Worm (Caenorhabditis elegans) whole organism, L1 larva: ENCODE measurements around the gene dhhc-6.

Source experiments
- F16B12.6 ChIP-seq: fragments of 150-350 bp; optimal IDR thresholded peaks from 2 replicates; lab custom pipeline; 2014; ENCODE audit warnings: missing biosample characterization, missing genetic modification characterization
- aha-1 ChIP-seq: fragments of 150-350 bp; optimal IDR thresholded peaks from 2 replicates; lab custom pipeline; 2014; ENCODE audit warnings: missing biosample characterization, missing genetic modification characterization
- alr-1 ChIP-seq: fragments of 200-800 bp; sonication (Bioruptor generic); optimal IDR thresholded peaks from 2 replicates; lab custom pipeline; 2018; ENCODE audit warnings: borderline replicate concordance, mild to moderate bottlenecking, missing genetic modification characterization, missing compliant biosample characterization
- aly-2 ChIP-seq: fragments of 150-350 bp; optimal IDR thresholded peaks from 2 replicates; lab custom pipeline; 2014; ENCODE audit warnings: missing biosample characterization, missing genetic modification characterization
- ama-1 ChIP-seq: fragments of 150-350 bp; optimal IDR thresholded peaks from 2 replicates; lab custom pipeline; 2014
- ceh-63 ChIP-seq: fragments of 200-800 bp; sonication (Bioruptor generic); optimal IDR thresholded peaks from 2 replicates; lab custom pipeline; 2018; ENCODE audit warnings: mild to moderate bottlenecking, missing genetic modification characterization, missing compliant biosample characterization
- ceh-8 ChIP-seq: fragments of 200-800 bp; sonication (Bioruptor generic); optimal IDR thresholded peaks from 2 replicates; lab custom pipeline; 2018; ENCODE audit warnings: mild to moderate bottlenecking, missing genetic modification characterization, moderate library complexity, missing compliant biosample characterization
- ceh-82 ChIP-seq, 3 experiments: fragments of 150-350 bp in 1 of 3; sonication (generic microtip) in 2 of 3; optimal IDR thresholded peaks; 2 replicates each; lab custom pipeline; 2014 to 2017; ENCODE audit warnings: missing biosample characterization in 3 of 3, missing genetic modification characterization in 3 of 3
- ceh-88 ChIP-seq: fragments of 200-800 bp; sonication (Bioruptor generic); IDR thresholded peaks from 2 replicates; pipeline ENCODE4 v1.3.6; 2022; ENCODE audit warnings: missing genetic modification characterization, missing compliant biosample characterization
- efl-1 ChIP-seq, 4 experiments: fragments of 150-350 bp; optimal IDR thresholded peaks in 3 of 4; peaks in 1 of 4; 1 replicate in 1 of 4; 2 replicates in 3 of 4; lab custom pipeline; 2014; ENCODE audit warnings: missing biosample characterization in 2 of 4, missing genetic modification characterization in 2 of 4, missing genetic modification reagents in 2 of 4
- efl-3 ChIP-seq: fragments of 200-800 bp; sonication (Bioruptor generic); optimal IDR thresholded peaks from 2 replicates; lab custom pipeline; 2018; ENCODE audit warnings: mild to moderate bottlenecking, missing genetic modification characterization, missing compliant biosample characterization
- egl-27 ChIP-seq, 2 experiments: fragments of 150-350 bp in 1 of 2; sonication (generic microtip); optimal IDR thresholded peaks; 3 replicates each; lab custom pipeline; 2017 to 2018; ENCODE audit warnings: missing biosample characterization in 2 of 2, missing genetic modification characterization in 2 of 2, missing genetic modification reagents in 2 of 2
- fkh-4 ChIP-seq: sonication (generic microtip); optimal IDR thresholded peaks from 2 replicates; lab custom pipeline; 2016; ENCODE audit warnings: missing compliant biosample characterization, missing genetic modification characterization, borderline replicate concordance
- hpl-2 ChIP-seq: fragments of 150-350 bp; optimal IDR thresholded peaks from 2 replicates; lab custom pipeline; 2014; ENCODE audit warnings: missing biosample characterization, missing genetic modification reagents, missing genetic modification characterization
- lin-13 ChIP-seq: fragments of 150-350 bp; optimal IDR thresholded peaks from 2 replicates; lab custom pipeline; 2014; ENCODE audit warnings: missing biosample characterization, missing genetic modification reagents, missing genetic modification characterization
- lsy-2 ChIP-seq, 2 experiments: fragments of 150-350 bp; optimal IDR thresholded peaks; 2 replicates each; lab custom pipeline; 2014; ENCODE audit warnings: missing biosample characterization in 2 of 2, missing genetic modification characterization in 2 of 2
- mab-9 ChIP-seq: fragments of 200-800 bp; sonication (Bioruptor generic); IDR thresholded peaks from 2 replicates; pipeline ENCODE4 v1.3.6; 2022; ENCODE audit warnings: missing genetic modification reagents, missing genetic modification characterization, missing compliant biosample characterization
- mdl-1 ChIP-seq, 2 experiments: fragments of 150-350 bp; optimal IDR thresholded peaks; 2 replicates each; lab custom pipeline; 2014 to 2017; ENCODE audit warnings: missing biosample characterization in 2 of 2, missing genetic modification characterization in 2 of 2, inconsistent platforms in 1 of 2
- mef-2 ChIP-seq: fragments of 150-350 bp; optimal IDR thresholded peaks from 2 replicates; lab custom pipeline; 2014; ENCODE audit warnings: missing biosample characterization, missing genetic modification characterization
- nhr-11 ChIP-seq: fragments of 150-350 bp; optimal IDR thresholded peaks from 2 replicates; lab custom pipeline; 2014; ENCODE audit warnings: missing biosample characterization, missing genetic modification characterization
- nhr-12 ChIP-seq: sonication (generic microtip); optimal IDR thresholded peaks from 2 replicates; lab custom pipeline; 2017; ENCODE audit warnings: missing biosample characterization, missing genetic modification characterization
- nhr-237 ChIP-seq: fragments of 150-350 bp; optimal IDR thresholded peaks from 2 replicates; lab custom pipeline; 2014; ENCODE audit warnings: missing biosample characterization, missing genetic modification characterization
- nhr-47 ChIP-seq: sonication (generic microtip); optimal IDR thresholded peaks from 2 replicates; lab custom pipeline; 2016; ENCODE audit warnings: mild to moderate bottlenecking, missing genetic modification characterization, moderate library complexity, missing compliant biosample characterization
- nhr-76 ChIP-seq: sonication (generic microtip); optimal IDR thresholded peaks from 2 replicates; lab custom pipeline; 2017; ENCODE audit warnings: missing biosample characterization, missing genetic modification characterization
- nhr-85 ChIP-seq: sonication (generic microtip); peaks from one replicate; lab custom pipeline; 2016; ENCODE audit warnings: missing genetic modification characterization, inconsistent platforms, missing compliant biosample characterization
- nhr-90 ChIP-seq: sonication (generic microtip); optimal IDR thresholded peaks from 2 replicates; lab custom pipeline; 2016; ENCODE audit warnings: mild to moderate bottlenecking, missing genetic modification characterization, missing compliant biosample characterization; ENCODE audit not compliant: poor library complexity
- pax-3 ChIP-seq: fragments of 200-800 bp; sonication (Bioruptor generic); optimal IDR thresholded peaks from 2 replicates; lab custom pipeline; 2018; ENCODE audit warnings: mild to moderate bottlenecking, missing genetic modification characterization, moderate library complexity, missing compliant biosample characterization
- pqm-1 ChIP-seq: sonication (generic microtip); optimal IDR thresholded peaks from 3 replicates; lab custom pipeline; 2017; ENCODE audit warnings: missing biosample characterization, missing genetic modification characterization
- snpc-4 ChIP-seq: fragments of 150-350 bp; optimal IDR thresholded peaks from 2 replicates; lab custom pipeline; 2014; ENCODE audit warnings: missing biosample characterization, missing genetic modification characterization
- swsn-7 ChIP-seq: sonication (generic microtip); optimal IDR thresholded peaks from 2 replicates; lab custom pipeline; 2016; ENCODE audit warnings: missing genetic modification characterization, missing compliant biosample characterization
- tbx-2 ChIP-seq: sonication (generic microtip); optimal IDR thresholded peaks from 2 replicates; lab custom pipeline; 2016; ENCODE audit warnings: missing genetic modification characterization, missing compliant biosample characterization
- unc-130 ChIP-seq: fragments of 150-350 bp; optimal IDR thresholded peaks from 2 replicates; lab custom pipeline; 2017; ENCODE audit warnings: missing biosample characterization, missing genetic modification characterization, inconsistent platforms
- unc-86 ChIP-seq: sonication (generic microtip); optimal IDR thresholded peaks from 2 replicates; lab custom pipeline; 2016; ENCODE audit warnings: missing genetic modification characterization, missing compliant biosample characterization
- zag-1 ChIP-seq: fragments of 150-350 bp; optimal IDR thresholded peaks from 2 replicates; lab custom pipeline; 2014; ENCODE audit warnings: missing biosample characterization, missing genetic modification characterization
- ztf-11 ChIP-seq, 2 experiments: sonication (generic microtip); optimal IDR thresholded peaks; 2 replicates each; lab custom pipeline; 2016 to 2017; ENCODE audit warnings: missing genetic modification characterization in 2 of 2, missing biosample characterization in 1 of 2, missing compliant biosample characterization in 1 of 2

The dhhc-6 gene

DNA sequence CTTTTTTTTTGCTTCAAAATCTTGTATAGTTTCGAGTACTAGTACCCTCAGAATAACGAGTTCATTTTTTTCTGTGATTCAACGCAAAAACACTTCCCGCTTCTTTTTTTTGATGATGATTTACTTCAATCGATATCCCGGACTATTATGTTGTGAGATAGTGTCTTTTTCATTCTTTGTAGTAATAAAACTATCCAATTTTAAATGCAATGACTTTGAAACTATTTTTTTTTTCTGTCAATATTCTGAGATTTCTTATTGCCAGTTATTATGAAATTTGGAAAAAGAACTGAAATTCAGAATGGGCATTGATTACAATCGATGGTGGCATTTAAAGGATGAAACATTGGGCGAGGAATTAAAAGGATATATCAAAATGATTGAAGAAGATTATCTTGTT, 19.2 kb upstream of the dhhc-6 start, which contains the start of gene M18.3:
M18.3 (plus strand) TSS at position 301 of the 400 bp plus-strand sequence.
- TF ChIP-seq zag-1 (tag; lab: Kevin White, UChicago) = no peak
- TF ChIP-seq mef-2 (tag; lab: Kevin White, UChicago) = no peak
- TF ChIP-seq aly-2 = no peak
- no peak for TF ChIP-seq ceh-82 (tag; optimal IDR thresholded peaks at IDR 0.05; lab: Kevin White, UChicago)
- no peak for TF ChIP-seq aha-1 (tag; lab: Kevin White, UChicago)
- TF ChIP-seq tbx-2 (tag; lab: Kevin White, UChicago) = no peak
- TF ChIP-seq alr-1 (tag; lab: Kevin White, UChicago) = no peak

DNA sequence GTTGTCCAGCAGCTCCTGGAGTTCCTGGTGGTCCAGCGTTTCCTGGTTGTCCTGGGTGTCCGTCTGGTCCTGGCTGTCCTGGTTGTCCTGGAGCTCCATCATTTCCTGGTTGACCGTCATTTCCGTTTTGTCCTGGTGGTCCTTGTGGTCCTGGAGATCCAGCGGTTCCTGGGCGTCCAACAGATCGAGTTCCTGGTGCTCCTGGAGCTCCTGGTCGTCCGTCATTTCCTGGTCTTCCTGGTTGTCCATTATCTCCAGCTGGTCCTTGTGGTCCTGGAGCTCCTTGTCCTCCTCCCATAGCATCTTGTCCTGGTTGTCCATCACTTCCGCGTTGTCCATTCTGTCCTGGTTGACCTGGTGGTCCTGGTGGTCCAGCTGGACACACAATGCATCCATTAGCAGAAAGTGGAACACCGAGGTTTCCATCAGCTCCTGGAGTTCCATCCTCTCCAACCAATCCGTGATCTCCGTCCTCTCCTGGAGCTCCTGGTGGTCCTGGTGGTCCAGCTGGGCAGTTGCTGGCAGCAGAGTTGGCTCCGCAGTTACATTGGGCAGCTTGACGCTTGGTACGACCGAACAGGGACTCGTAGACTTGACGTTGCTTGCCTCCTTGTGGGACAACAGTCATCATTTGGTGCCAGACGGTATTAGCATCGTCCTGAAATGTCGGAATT, 15.6 kb upstream of the dhhc-6 start:
- TF ChIP-seq unc-86 (tag; lab: Kevin White, UChicago) (no peak), unc-130 (tag; lab: Kevin White, UChicago) (no peak), mab-9 (GFP tag; lab: Robert Waterston, UW) (no peak), lin-13 (GFP tag; lab: Kevin White, UChicago) (no peak), swsn-7 (tag; lab: Kevin White, UChicago) (no peak), ceh-82 (tag; optimal IDR thresholded peaks at IDR 0.05; lab: Kevin White, UChicago) (no peak), ceh-88 (GFP tag; lab: Robert Waterston, UW) (no peak), F16B12.6 (tag; lab: Kevin White, UChicago) (no peak), efl-1 (optimal IDR thresholded peaks at IDR 0.05; lab: Kevin White, UChicago) (no peak), efl-1 (GFP tag; optimal IDR thresholded peaks at IDR 0.05 in 1 of 2; lab: Kevin White, UChicago) (no peak), snpc-4 (tag; lab: Kevin White, UChicago) (no peak), egl-27 (tag; optimal IDR thresholded peaks at IDR 0.05; lab: Kevin White, UChicago) (no peak), efl-3 (GFP tag; lab: Kevin White, UChicago) (no peak), lsy-2 (tag; optimal IDR thresholded peaks at IDR 0.05; lab: Kevin White, UChicago) (no peak), ztf-11 (tag; optimal IDR thresholded peaks at IDR 0.05; lab: Kevin White, UChicago) (no peak), mef-2 (tag; lab: Kevin White, UChicago) (no peak), nhr-47 (tag; lab: Kevin White, UChicago) (no peak), ama-1 (lab: Kevin White, UChicago) (no peak), nhr-12 (no peak), pqm-1 (tag; lab: Kevin White, UChicago) (no peak)

DNA sequence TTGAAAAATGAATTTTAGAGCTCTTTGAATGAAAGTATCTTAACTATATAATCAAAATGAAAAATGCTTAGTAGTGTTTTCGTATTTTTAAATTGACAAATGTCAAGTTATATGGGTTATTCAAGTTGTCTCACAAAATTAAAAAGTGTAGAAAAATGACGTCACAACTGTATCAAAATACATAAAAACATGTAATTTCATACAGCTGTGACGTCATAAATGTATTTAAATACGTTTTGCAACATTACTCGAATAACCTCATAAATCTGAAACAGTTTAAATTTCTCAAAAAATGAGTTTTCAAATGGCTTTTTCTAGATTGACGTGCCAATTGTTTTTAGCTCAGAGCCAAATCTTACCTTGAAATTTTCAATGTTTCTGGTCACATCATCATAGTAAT, 15.0 kb upstream of the dhhc-6 start:
- TF ChIP-seq aha-1 (tag; lab: Kevin White, UChicago) (no peak), fkh-4 (tag; lab: Kevin White, UChicago) (no peak), pax-3 (tag; lab: Kevin White, UChicago) (no peak), nhr-237 (tag; lab: Kevin White, UChicago) (no peak), ceh-8 (GFP tag; lab: Kevin White, UChicago) (no peak), ama-1 (lab: Kevin White, UChicago) (no peak), mab-9 (GFP tag; lab: Robert Waterston, UW) (no peak), hpl-2 (GFP tag; lab: Kevin White, UChicago) (no peak), nhr-90 (no peak), nhr-85 (tag; lab: Kevin White, UChicago) (no peak), nhr-76 (tag; lab: Kevin White, UChicago) (no peak), nhr-11 (tag; lab: Kevin White, UChicago) (no peak), ceh-63 (no peak), efl-3 (GFP tag; lab: Kevin White, UChicago) (no peak), efl-1 (optimal IDR thresholded peaks at IDR 0.05; lab: Kevin White, UChicago) (no peak), efl-1 (GFP tag; optimal IDR thresholded peaks at IDR 0.05 in 1 of 2; lab: Kevin White, UChicago) (no peak), pqm-1 (tag; lab: Kevin White, UChicago) (no peak), mdl-1 (tag; optimal IDR thresholded peaks at IDR 0.05; lab: Kevin White, UChicago) (no peak)
